Fruit fly (Drosophila melanogaster) whole organism, embryonic: Measurements from ENCODE around the gene Adsl.

Experiments used
- Atf-2 ChIP-seq: fragments of 200-800 bp; sonication (Bioruptor generic); optimal IDR thresholded peaks from 2 replicates; lab custom pipeline; 2016; ENCODE audit warnings: missing biosample characterization, missing genetic modification characterization
- Bdp1 ChIP-seq: fragments of 200-800 bp; sonication (Bioruptor generic); optimal IDR thresholded peaks from 3 replicates; lab custom pipeline; 2016; ENCODE audit warnings: missing biosample characterization, missing genetic modification characterization
- CG10543 ChIP-seq: fragments of 200-800 bp; sonication (Bioruptor generic); optimal IDR thresholded peaks from 3 replicates; lab custom pipeline; 2017; ENCODE audit warnings: missing biosample characterization, mild to moderate bottlenecking, missing genetic modification characterization, moderate library complexity
- CG11456 ChIP-seq: fragments of 200-800 bp; sonication (Bioruptor generic); IDR thresholded peaks from 3 replicates; pipeline ENCODE4 v1.3.6; 2022; ENCODE audit warnings: missing biosample characterization, missing genetic modification characterization
- CG12155 ChIP-seq: fragments of 200-800 bp; sonication (Bioruptor generic); optimal IDR thresholded peaks from 3 replicates; lab custom pipeline; 2016; ENCODE audit warnings: missing biosample characterization, missing genetic modification characterization
- CG14965 ChIP-seq: fragments of 200-800 bp; sonication (Bioruptor generic); optimal IDR thresholded peaks from 2 replicates; lab custom pipeline; 2016; ENCODE audit warnings: missing biosample characterization, missing genetic modification characterization, borderline replicate concordance
- CG15601 ChIP-seq: fragments of 200-800 bp; sonication (Bioruptor generic); optimal IDR thresholded peaks from 3 replicates; lab custom pipeline; 2019; ENCODE audit warnings: missing biosample characterization, mild to moderate bottlenecking, missing genetic modification characterization, moderate library complexity
- CG1602 ChIP-seq: fragments of 200-800 bp; sonication (Bioruptor generic); optimal IDR thresholded peaks from 3 replicates; lab custom pipeline; 2016; ENCODE audit warnings: missing biosample characterization, missing genetic modification characterization
- CG1647 ChIP-seq: fragments of 200-800 bp; sonication (Bioruptor generic); optimal IDR thresholded peaks from 3 replicates; lab custom pipeline; 2016; ENCODE audit warnings: missing biosample characterization, missing genetic modification characterization
- CG16813 ChIP-seq: fragments of 200-800 bp; sonication (Bioruptor generic); IDR thresholded peaks from 3 replicates; pipeline ENCODE4 v1.3.6; 2022; ENCODE audit warnings: missing biosample characterization, missing genetic modification characterization; ENCODE audit not compliant: partially characterized antibody
- CG16863 ChIP-seq: fragments of 200-800 bp; sonication (Bioruptor generic); optimal IDR thresholded peaks from 3 replicates; lab custom pipeline; 2016; ENCODE audit warnings: missing biosample characterization, missing genetic modification characterization
- CG17186 ChIP-seq: fragments of 200-800 bp; sonication (Bioruptor generic); optimal IDR thresholded peaks from 3 replicates; lab custom pipeline; 2017; ENCODE audit warnings: missing biosample characterization, missing genetic modification reagents, missing genetic modification characterization
- CG2120 ChIP-seq: fragments of 200-800 bp; sonication (Bioruptor generic); optimal IDR thresholded peaks from 3 replicates; lab custom pipeline; 2016; ENCODE audit warnings: missing biosample characterization, missing genetic modification characterization
- CG30403 ChIP-seq: fragments of 200-800 bp; sonication (Bioruptor generic); optimal IDR thresholded peaks from 3 replicates; lab custom pipeline; 2016; ENCODE audit warnings: missing biosample characterization, missing genetic modification characterization
- CG42726 ChIP-seq: fragments of 200-800 bp; sonication (Bioruptor generic); IDR thresholded peaks from 2 replicates; pipeline ENCODE4 v1.3.6; 2022; ENCODE audit warnings: missing biosample characterization, missing genetic modification characterization; ENCODE audit not compliant: partially characterized antibody
- CG6813 ChIP-seq: fragments of 200-800 bp; sonication (Bioruptor generic); optimal IDR thresholded peaks from 2 replicates; lab custom pipeline; 2017; ENCODE audit warnings: missing biosample characterization, missing genetic modification characterization, mild to moderate bottlenecking, moderate library complexity, missing genetic modification reagents
- CG7271 ChIP-seq: fragments of 200-800 bp; sonication (Bioruptor generic); optimal IDR thresholded peaks from 2 replicates; lab custom pipeline; 2018; ENCODE audit warnings: missing biosample characterization, mild to moderate bottlenecking, missing genetic modification characterization, moderate library complexity
- CG9876 ChIP-seq: fragments of 200-800 bp; sonication (Bioruptor generic); optimal IDR thresholded peaks from 2 replicates; lab custom pipeline; 2016; ENCODE audit warnings: missing biosample characterization, missing genetic modification characterization
- CG9932 ChIP-seq: fragments of 200-800 bp; sonication (Bioruptor generic); IDR thresholded peaks from 2 replicates; pipeline ENCODE4 v1.3.6; 2022; ENCODE audit warnings: missing biosample characterization, missing genetic modification characterization
- CHES-1-like ChIP-seq: fragments of 200-800 bp; sonication (Bioruptor generic); optimal IDR thresholded peaks from 2 replicates; lab custom pipeline; 2016; ENCODE audit warnings: missing biosample characterization, missing genetic modification characterization
- Chrac-16 ChIP-seq: fragments of 200-800 bp; sonication (Bioruptor generic); optimal IDR thresholded peaks from 3 replicates; lab custom pipeline; 2016; ENCODE audit warnings: missing biosample characterization, missing genetic modification characterization
- Dip3 ChIP-seq: fragments of 200-800 bp; sonication (Bioruptor generic); optimal IDR thresholded peaks from 3 replicates; lab custom pipeline; 2016; ENCODE audit warnings: missing biosample characterization, missing genetic modification characterization
- HLH4C ChIP-seq: fragments of 200-800 bp; sonication (Bioruptor generic); IDR thresholded peaks from 3 replicates; pipeline ENCODE4 v1.3.6; 2022; ENCODE audit warnings: missing biosample characterization, missing genetic modification characterization; ENCODE audit not compliant: partially characterized antibody
- Hand ChIP-seq: fragments of 200-800 bp; sonication (Bioruptor generic); optimal IDR thresholded peaks from 2 replicates; lab custom pipeline; 2017; ENCODE audit warnings: mild to moderate bottlenecking, missing biosample characterization, missing genetic modification reagents, missing genetic modification characterization
- HmgZ ChIP-seq: fragments of 200-800 bp; sonication (Bioruptor generic); optimal IDR thresholded peaks from 2 replicates; lab custom pipeline; 2018; ENCODE audit warnings: missing biosample characterization, mild to moderate bottlenecking, missing genetic modification characterization
- Lhr ChIP-seq: fragments of 200-800 bp; sonication (Bioruptor generic); optimal IDR thresholded peaks from 3 replicates; lab custom pipeline; 2017; ENCODE audit warnings: mild to moderate bottlenecking, missing biosample characterization, missing genetic modification reagents, missing genetic modification characterization
- Oli ChIP-seq: fragments of 200-800 bp; sonication (Bioruptor generic); optimal IDR thresholded peaks from 2 replicates; lab custom pipeline; 2018; ENCODE audit warnings: missing biosample characterization, mild to moderate bottlenecking, missing genetic modification characterization, moderate library complexity
- Pdp1 ChIP-seq, 2 experiments: fragments of 200-800 bp; sonication (Bioruptor generic); optimal IDR thresholded peaks; 3 replicates each; lab custom pipeline; 2016; ENCODE audit warnings: missing biosample characterization in 2 of 2, missing genetic modification characterization in 2 of 2, mild to moderate bottlenecking in 1 of 2, moderate library complexity in 1 of 2
- Spps ChIP-seq: fragments of 200-800 bp; sonication (Bioruptor generic); optimal IDR thresholded peaks from 2 replicates; lab custom pipeline; 2018; ENCODE audit warnings: missing biosample characterization, mild to moderate bottlenecking, missing genetic modification characterization
- Sry-δ ChIP-seq: fragments of 200-800 bp; sonication (Bioruptor generic); optimal IDR thresholded peaks from 2 replicates; lab custom pipeline; 2016; ENCODE audit warnings: missing biosample characterization, missing genetic modification characterization
- ara ChIP-seq: fragments of 200-800 bp; sonication (Bioruptor generic); IDR thresholded peaks from 2 replicates; pipeline ENCODE4 v1.3.6; 2022; ENCODE audit warnings: missing biosample characterization, missing genetic modification characterization
- ase ChIP-seq: fragments of 200-800 bp; sonication (Bioruptor generic); IDR thresholded peaks from 3 replicates; pipeline ENCODE4 v1.3.6; 2022; ENCODE audit warnings: missing biosample characterization, missing genetic modification characterization
- cas ChIP-seq: fragments of 200-800 bp; sonication (Bioruptor generic); IDR thresholded peaks from 2 replicates; pipeline ENCODE4 v1.3.6; 2022; ENCODE audit warnings: missing biosample characterization, missing genetic modification characterization
- caup ChIP-seq: fragments of 200-800 bp; sonication (Bioruptor generic); optimal IDR thresholded peaks from 3 replicates; lab custom pipeline; 2017; ENCODE audit warnings: missing biosample characterization, mild to moderate bottlenecking, missing genetic modification characterization, moderate library complexity; ENCODE audit not compliant: severe bottlenecking
- dmrt11E ChIP-seq: fragments of 200-800 bp; sonication (Bioruptor generic); optimal IDR thresholded peaks from 3 replicates; lab custom pipeline; 2018; ENCODE audit warnings: missing biosample characterization, mild to moderate bottlenecking, missing genetic modification characterization, moderate library complexity
- gcm2 ChIP-seq: fragments of 200-800 bp; sonication (Bioruptor generic); optimal IDR thresholded peaks from 2 replicates; lab custom pipeline; 2016; ENCODE audit warnings: missing biosample characterization, missing genetic modification characterization
- ham ChIP-seq: fragments of 200-800 bp; sonication (Bioruptor generic); IDR thresholded peaks from 2 replicates; pipeline ENCODE4 v1.3.6; 2022; ENCODE audit warnings: missing biosample characterization, missing genetic modification characterization
- hbn ChIP-seq: fragments of 200-800 bp; sonication (Bioruptor generic); IDR thresholded peaks from 2 replicates; pipeline ENCODE4 v1.3.6; 2022; ENCODE audit warnings: missing biosample characterization, missing genetic modification characterization; ENCODE audit not compliant: partially characterized antibody
- hth ChIP-seq: fragments of >200 bp; optimal IDR thresholded peaks from 2 replicates; lab custom pipeline; 2017; ENCODE audit warnings: inconsistent platforms
- lbe ChIP-seq: fragments of 200-800 bp; sonication (Bioruptor generic); optimal IDR thresholded peaks from 2 replicates; lab custom pipeline; 2016; ENCODE audit warnings: missing biosample characterization, mild to moderate bottlenecking, missing genetic modification characterization
- nom ChIP-seq: fragments of 200-800 bp; sonication (Bioruptor generic); optimal IDR thresholded peaks from 2 replicates; lab custom pipeline; 2017; ENCODE audit warnings: missing biosample characterization, missing genetic modification characterization, mild to moderate bottlenecking, moderate library complexity, missing genetic modification reagents
- odd ChIP-seq: fragments of 200-800 bp; sonication (Bioruptor generic); optimal IDR thresholded peaks from 2 replicates; lab custom pipeline; 2017; ENCODE audit warnings: missing biosample characterization, mild to moderate bottlenecking, missing genetic modification characterization
- pho ChIP-seq: fragments of 200-800 bp; sonication (Bioruptor generic); optimal IDR thresholded peaks from 2 replicates; lab custom pipeline; 2016; ENCODE audit warnings: missing biosample characterization, missing genetic modification characterization
- sqz ChIP-seq: fragments of 200-800 bp; sonication (Bioruptor generic); optimal IDR thresholded peaks from 3 replicates; lab custom pipeline; 2018; ENCODE audit warnings: missing biosample characterization, mild to moderate bottlenecking, missing genetic modification characterization
- sr ChIP-seq: fragments of 200-800 bp; sonication (Bioruptor generic); IDR thresholded peaks from 3 replicates; pipeline ENCODE4 v1.3.6; 2022; ENCODE audit warnings: missing biosample characterization, missing genetic modification characterization
- vnd ChIP-seq: fragments of 200-800 bp; sonication (Bioruptor generic); IDR thresholded peaks from 3 replicates; pipeline ENCODE4 v1.3.6; 2022; ENCODE audit warnings: missing biosample characterization, missing genetic modification characterization; ENCODE audit not compliant: partially characterized antibody
- z ChIP-seq: fragments of 200-800 bp; sonication (Bioruptor generic); IDR thresholded peaks from 3 replicates; pipeline ENCODE4 v1.3.6; 2022; ENCODE audit warnings: missing biosample characterization, missing genetic modification characterization

Gene Adsl

dm6 chr3R:17002218-17003110, 18.5 kb downstream of the Adsl start, which contains the start of the genes Sf3a1 and Irc (continued):
- peak; percentile 96 for TF ChIP-seq CG42726 (GFP tag; lab: Robert Waterston, UW)
- peak; percentile 47; the same call in 2 of the 3 replicates for TF ChIP-seq sr
- peak; percentile 19 for TF ChIP-seq CG12155 (GFP tag; lab: Kevin White, UChicago)
- TF ChIP-seq CG9932 = peak; percentile 75
- no peak for TF ChIP-seq ase (GFP tag; lab: Robert Waterston, UW)
- TF ChIP-seq CG16863 (GFP tag; lab: Kevin White, UChicago) = no peak
- peak; percentile 67 for TF ChIP-seq CG2120 (GFP tag; lab: Kevin White, UChicago)
- TF ChIP-seq caup = no peak
- TF ChIP-seq z = no peak
- TF ChIP-seq Hand (GFP tag; lab: Kevin White, UChicago) = no peak
- peak; percentile 26 for TF ChIP-seq pho (GFP tag; lab: Kevin White, UChicago)
- 0 out of 3 replicates have a peak, but pooled peaks have one; percentile 17 for TF ChIP-seq CG11456 (GFP tag; lab: Robert Waterston, UW)
- TF ChIP-seq Bdp1 (GFP tag; lab: Kevin White, UChicago) = no peak
- no peak for TF ChIP-seq Oli (tag; lab: Kevin White, UChicago)
- TF ChIP-seq ham (GFP tag; lab: Robert Waterston, UW) = no peak
- TF ChIP-seq CG10543 (GFP tag; lab: Kevin White, UChicago) = peak; percentile 78
- no peak for TF ChIP-seq CG14965
- TF ChIP-seq Chrac-16 = peak; percentile 13
- peak; percentile 11 for TF ChIP-seq CG1647 (GFP tag; lab: Kevin White, UChicago)
- no peak for TF ChIP-seq Atf-2 (GFP tag; lab: Kevin White, UChicago)
- TF ChIP-seq CG7271 (tag; lab: Kevin White, UChicago) = no peak
- peak; percentile 2 for TF ChIP-seq CG15601
- TF ChIP-seq, all 482 proteins: peak for 168

- TF ChIP-seq CG17186 (GFP tag; lab: Kevin White, UChicago) (no peak), cas (GFP tag; lab: Robert Waterston, UW) (no peak), vnd (no peak), odd (GFP tag; lab: Kevin White, UChicago) (no peak), dmrt11E (tag; lab: Kevin White, UChicago) (no peak), nom (no peak), hth (no peak), CG9876 (no peak), CG30403 (GFP tag; lab: Kevin White, UChicago) (peak; percentile 25), hbn (no peak), ara (GFP tag; lab: Robert Waterston, UW) (no peak), CG6813 (GFP tag; lab: Kevin White, UChicago) (no peak), gcm2 (GFP tag; lab: Kevin White, UChicago) (no peak), Sry-δ (GFP tag; lab: Kevin White, UChicago) (peak; percentile 31), HmgZ (no peak), CG1602 (GFP tag; lab: Kevin White, UChicago) (no peak), Lhr (GFP tag; lab: Kevin White, UChicago) (no peak), Pdp1 (GFP tag; optimal IDR thresholded peaks at IDR 0.05; lab: Kevin White, UChicago) (peak; percentile 18 to 26), lbe (GFP tag; lab: Kevin White, UChicago) (no peak), Dip3 (peak; percentile 32), sqz (GFP tag; lab: Kevin White, UChicago) (no peak), CHES-1-like (GFP tag; lab: Kevin White, UChicago) (no peak), CG16813 (GFP tag; lab: Robert Waterston, UW) (no peak), Spps (no peak), HLH4C (GFP tag; lab: Robert Waterston, UW) (no peak)
Measured at dm6 chr3R:16996059-16996959, 24.6 kb downstream of the Adsl start, which contains the start of the genes EMC2A and CG3534. EMC2A (minus strand) TSS chr3R:16996071. CG3534 (plus strand) TSS chr3R:16996446.
